Fruit fly (Drosophila melanogaster) whole organism: ENCODE data around the gene CG11095.

Source experiments
- CG8478 ChIP-seq: fragments of >200 bp; optimal IDR thresholded peaks from 2 replicates; lab custom pipeline; 2018; ENCODE audit warnings: inconsistent platforms
- Dll ChIP-seq: fragments of >200 bp; optimal IDR thresholded peaks from 2 replicates; lab custom pipeline; 2017
- EcR ChIP-seq, 2 experiments: fragments of >200 bp; optimal IDR thresholded peaks; 2 replicates each; lab custom pipeline; 2017; ENCODE audit warnings: missing biosample characterization in 2 of 2, missing genetic modification characterization in 2 of 2, missing genetic modification reagents in 2 of 2
- pan ChIP-seq: fragments of >200 bp; optimal IDR thresholded peaks from 2 replicates; lab custom pipeline; 2017
- psq ChIP-seq: fragments of >200 bp; optimal IDR thresholded peaks from 2 replicates; lab custom pipeline; 2017
- usp ChIP-seq: fragments of >200 bp; optimal IDR thresholded peaks from 2 replicates; lab custom pipeline; 2017; ENCODE audit warnings: missing biosample characterization, missing genetic modification characterization, mixed read lengths

Gene CG11095

DNA sequence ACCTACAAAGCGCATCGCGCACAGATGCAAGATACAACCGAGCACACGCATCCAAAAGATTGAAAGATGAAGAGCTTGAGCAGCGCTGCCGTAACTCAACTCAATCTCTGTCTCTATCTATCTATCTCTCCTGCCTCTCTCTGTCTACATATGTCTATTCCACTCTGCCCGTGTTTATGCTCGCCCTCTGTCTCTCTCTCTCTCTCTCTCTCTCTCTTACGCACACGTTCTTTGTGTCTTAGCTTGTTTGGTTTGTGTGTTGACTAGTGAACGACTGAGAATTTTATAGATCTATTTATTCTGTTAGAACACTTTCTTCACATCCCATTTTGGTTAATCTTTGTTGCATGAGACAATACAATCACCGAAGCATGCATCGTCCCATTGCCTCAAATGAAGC, 5.9 kb upstream of the CG11095 start:
- TF ChIP-seq CG8478 (lab: Kevin White, UChicago) (no peak), usp (GFP tag; lab: Kevin White, UChicago) (no peak), psq (lab: Kevin White, UChicago) (no peak), pan (lab: Kevin White, UChicago) (no peak), Dll (no peak), EcR (GFP tag; optimal IDR thresholded peaks at IDR 0.05; lab: Kevin White, UChicago) (no peak)

DNA sequence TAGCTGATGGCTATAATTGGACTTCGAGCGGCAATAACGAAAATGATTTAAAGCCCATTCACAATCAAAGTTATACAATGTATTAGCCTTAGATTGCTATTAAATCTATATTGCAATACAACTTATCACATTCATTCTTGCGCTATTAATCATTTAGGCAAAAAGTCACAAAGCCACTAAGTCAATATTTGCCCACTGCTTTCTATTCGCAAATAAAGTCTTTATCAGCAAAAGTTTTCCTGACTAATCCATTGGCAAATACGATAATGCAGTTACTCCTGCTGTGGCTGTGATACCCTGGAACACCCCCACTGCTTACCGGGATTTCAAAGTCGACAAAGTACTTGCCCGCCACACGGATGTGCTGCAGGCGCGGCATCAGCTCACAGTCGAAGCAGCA, 2.6 kb downstream of the CG11095 start:
- TF ChIP-seq EcR (GFP tag; optimal IDR thresholded peaks at IDR 0.05; lab: Kevin White, UChicago) (no peak), CG8478 (lab: Kevin White, UChicago) (no peak), usp (GFP tag; lab: Kevin White, UChicago) (no peak), Dll (no peak), pan (lab: Kevin White, UChicago) (no peak), psq (lab: Kevin White, UChicago) (no peak)

DNA sequence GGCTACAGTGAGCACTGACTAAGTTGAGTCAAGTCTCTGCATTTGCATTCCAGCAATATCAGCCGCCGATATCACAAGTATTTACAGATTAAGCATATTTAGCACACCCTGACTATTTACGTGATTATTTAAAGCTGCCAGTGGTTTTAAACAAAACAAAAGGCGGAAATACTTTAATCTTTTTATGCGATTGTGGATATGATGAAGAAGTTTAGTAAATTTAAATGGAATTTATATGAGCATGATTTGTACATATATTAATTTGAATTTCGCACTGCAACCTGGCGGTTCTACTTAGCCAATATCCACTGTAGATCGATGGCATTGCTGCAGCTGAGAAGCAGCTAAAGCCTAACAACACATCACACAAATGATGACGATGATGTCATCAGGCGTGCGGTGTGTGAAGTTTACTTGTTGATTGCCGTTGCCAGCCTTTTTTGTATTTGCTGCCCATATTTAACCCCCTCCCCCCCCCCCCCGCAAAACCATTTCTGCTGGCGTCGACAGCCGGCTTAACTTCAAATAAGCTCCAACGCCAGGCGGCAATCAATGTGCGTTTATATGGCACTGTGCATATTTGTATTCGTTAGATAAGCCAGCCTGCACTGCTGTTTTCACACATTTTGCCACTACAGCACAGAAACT, 4.2 kb downstream of the CG11095 start:
- no peak for TF ChIP-seq Dll
- no peak for TF ChIP-seq EcR (GFP tag; optimal IDR thresholded peaks at IDR 0.05; lab: Kevin White, UChicago)
- TF ChIP-seq usp (GFP tag; lab: Kevin White, UChicago), result no peak
- TF ChIP-seq pan (lab: Kevin White, UChicago), result no peak
- TF ChIP-seq psq (lab: Kevin White, UChicago), result no peak
- TF ChIP-seq CG8478 (lab: Kevin White, UChicago), result no peak

DNA sequence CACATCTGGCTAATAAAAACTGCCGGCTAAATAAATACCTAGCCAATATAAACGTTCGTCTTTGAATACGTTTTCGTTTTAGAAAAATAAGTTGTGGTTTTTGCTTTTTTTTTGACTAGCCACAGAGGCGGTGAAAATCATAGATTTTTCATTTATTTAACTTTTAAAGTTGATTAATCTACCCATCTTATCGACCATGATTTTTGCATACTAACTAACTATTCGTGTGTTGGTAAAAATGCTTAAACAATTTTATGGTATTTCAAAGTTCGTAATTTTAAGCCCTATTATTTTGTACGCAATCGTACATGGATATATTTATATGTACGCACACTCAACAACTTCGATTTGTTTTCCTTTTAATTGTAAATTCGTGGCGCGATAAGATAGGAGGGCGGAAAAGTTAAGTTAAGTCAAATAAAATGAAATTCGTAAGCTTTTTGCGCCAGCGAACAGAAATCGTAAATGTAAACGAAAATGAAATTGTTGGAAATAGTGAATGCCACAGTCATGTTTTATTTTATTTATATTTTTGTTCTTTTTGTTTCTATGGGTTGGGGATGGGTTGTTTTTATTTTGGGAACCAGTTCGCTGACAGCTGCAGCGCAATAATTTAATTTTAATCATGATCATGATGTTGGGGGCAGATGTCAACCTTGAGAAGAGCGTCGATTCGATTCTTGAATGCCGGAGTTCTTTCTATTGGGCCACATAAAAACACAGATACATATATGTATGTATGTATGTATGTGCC, 6.1 kb downstream of the CG11095 start:
- no peak for TF ChIP-seq psq (lab: Kevin White, UChicago)
- no peak for TF ChIP-seq Dll
- no peak for TF ChIP-seq CG8478 (lab: Kevin White, UChicago)
- no peak for TF ChIP-seq pan (lab: Kevin White, UChicago)
- no peak for TF ChIP-seq usp (GFP tag; lab: Kevin White, UChicago)

DNA sequence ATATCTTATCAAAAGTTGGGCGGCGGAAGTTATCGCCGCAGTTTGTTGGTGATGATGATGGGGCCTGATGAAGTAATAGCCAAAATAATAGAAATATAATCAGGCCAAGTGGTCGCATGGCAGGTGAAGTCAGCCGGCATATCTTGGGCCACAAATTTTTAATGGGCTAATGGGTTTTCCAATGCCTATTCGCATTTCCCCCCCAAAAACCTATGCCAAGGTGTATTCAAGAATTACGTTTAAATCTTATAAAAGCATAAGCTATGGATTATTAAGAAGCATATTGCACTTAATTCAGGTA, 6.6 kb downstream of the CG11095 start:
- TF ChIP-seq usp (GFP tag; lab: Kevin White, UChicago), result no peak
- TF ChIP-seq Dll, result no peak
- TF ChIP-seq CG8478 (lab: Kevin White, UChicago), result no peak
- no peak for TF ChIP-seq EcR (GFP tag; optimal IDR thresholded peaks at IDR 0.05; lab: Kevin White, UChicago)
- no peak for TF ChIP-seq pan (lab: Kevin White, UChicago)
- no peak for TF ChIP-seq psq (lab: Kevin White, UChicago)

DNA sequence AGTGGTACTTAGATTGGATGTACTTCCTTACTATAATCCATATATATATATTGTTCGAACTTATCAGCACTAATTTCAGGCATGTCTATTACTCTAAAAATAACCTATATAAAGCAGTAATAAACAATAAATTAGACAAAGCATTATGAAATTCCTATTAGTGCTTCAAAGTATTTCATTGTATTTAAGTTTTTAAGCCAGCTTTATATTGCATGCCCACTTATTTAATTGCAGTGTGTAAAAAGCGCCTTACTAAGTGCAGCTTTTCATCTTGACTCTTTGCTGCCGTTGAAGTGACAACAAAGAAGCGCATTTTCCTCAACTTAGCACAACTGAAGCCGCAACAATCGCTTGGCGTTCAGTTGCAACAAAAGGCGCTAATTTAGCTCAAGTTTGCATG, 7.4 kb downstream of the CG11095 start:
- TF ChIP-seq psq (lab: Kevin White, UChicago) (no peak), Dll (no peak), pan (lab: Kevin White, UChicago) (no peak), usp (GFP tag; lab: Kevin White, UChicago) (no peak), CG8478 (lab: Kevin White, UChicago) (no peak), EcR (GFP tag; optimal IDR thresholded peaks at IDR 0.05; lab: Kevin White, UChicago) (no peak)

DNA sequence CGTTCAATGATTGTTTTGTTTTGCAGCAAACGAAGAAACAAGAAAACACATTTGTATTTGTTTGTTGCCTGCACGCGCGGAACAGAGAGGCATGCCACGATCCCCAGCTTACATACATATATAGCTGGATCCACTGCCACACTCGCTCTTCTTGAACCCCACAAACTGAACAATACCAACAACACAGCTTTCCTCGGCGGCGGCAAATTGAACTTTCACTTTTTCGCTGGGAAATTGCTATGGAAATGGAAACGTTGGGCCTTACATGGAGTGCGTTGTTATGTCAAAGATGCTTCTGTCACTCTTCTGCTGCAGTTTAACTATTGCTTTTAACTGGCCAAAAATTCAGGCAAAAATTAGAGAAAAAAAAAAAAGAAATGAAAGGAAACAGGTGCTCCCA, 8.2 kb downstream of the CG11095 start:
- TF ChIP-seq usp (GFP tag; lab: Kevin White, UChicago) (no peak), psq (lab: Kevin White, UChicago) (no peak), CG8478 (lab: Kevin White, UChicago) (no peak), pan (lab: Kevin White, UChicago) (no peak), EcR (GFP tag; optimal IDR thresholded peaks at IDR 0.05; lab: Kevin White, UChicago) (no peak), Dll (no peak)

DNA sequence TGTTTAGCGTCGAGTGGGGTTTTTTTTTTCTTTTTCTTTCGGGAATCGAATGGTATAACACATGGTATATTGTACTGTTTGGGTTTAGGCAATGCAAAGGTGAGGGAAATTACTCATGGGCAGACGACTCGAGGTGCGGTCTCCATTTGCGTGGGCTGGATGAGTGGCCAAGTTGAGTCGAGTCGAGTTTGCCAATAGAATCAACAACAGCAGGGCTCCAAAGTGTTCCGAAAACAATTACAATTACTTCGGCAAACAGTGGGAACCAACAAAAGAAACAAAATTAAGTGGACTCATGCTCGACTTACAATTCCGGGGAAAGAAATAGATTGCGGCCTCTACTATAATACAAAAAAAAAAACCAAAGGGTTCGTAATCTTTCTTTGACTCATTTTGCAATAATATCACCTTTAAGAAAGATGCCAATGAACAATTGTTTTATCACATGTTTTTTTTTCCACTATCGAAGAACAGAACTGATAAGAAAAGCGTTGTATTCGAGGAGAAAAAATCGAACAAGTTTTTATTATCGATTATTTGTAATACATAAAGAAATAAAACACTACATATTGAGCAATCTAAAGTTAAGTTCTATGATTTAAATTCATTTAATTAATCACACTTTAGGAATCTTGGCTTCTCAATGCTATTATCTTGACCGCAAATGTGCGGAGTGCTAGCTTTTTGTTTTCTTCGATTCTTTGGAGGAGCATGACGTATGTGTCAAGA, 9.0 kb downstream of the CG11095 start:
- TF ChIP-seq EcR (GFP tag; optimal IDR thresholded peaks at IDR 0.05; lab: Kevin White, UChicago) (no peak), CG8478 (lab: Kevin White, UChicago) (no peak), Dll (no peak), pan (lab: Kevin White, UChicago) (no peak), usp (GFP tag; lab: Kevin White, UChicago) (no peak), psq (lab: Kevin White, UChicago) (no peak)

DNA sequence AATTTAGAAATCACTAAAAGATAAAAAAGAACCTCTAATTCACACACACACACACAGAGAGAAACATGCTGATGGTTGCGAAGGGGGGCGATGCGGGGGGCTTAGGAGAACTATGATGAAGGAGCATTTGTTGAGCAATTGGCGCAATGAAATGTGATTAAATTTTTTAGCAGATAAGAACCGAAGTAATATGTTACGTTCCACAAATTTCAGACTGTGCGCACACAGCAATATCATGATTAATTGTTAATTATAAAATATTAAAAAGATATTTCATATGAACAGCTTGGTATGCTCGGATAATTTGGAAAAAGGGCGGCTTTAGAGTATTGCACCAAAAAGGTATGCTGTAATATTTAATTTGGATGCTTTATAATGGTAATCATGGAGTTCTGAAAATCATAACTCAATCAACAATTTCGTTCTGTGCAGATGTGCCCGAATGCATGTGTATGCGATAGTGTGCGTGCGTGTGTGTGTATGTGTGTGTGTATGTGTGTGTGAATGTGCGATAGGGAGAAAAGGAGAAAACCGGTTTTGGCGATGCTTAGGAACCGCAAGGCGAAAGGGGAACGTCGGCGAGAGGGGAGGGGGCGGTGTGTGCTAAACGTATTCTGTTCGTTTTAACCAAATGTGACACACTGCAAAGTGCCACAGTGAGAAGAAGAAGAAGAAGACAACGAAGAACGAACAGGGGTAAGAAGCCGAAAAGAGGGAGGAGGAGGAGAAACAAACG, 9.7 kb downstream of the CG11095 start:
- no peak for TF ChIP-seq usp (GFP tag; lab: Kevin White, UChicago)
- TF ChIP-seq EcR (GFP tag; optimal IDR thresholded peaks at IDR 0.05; lab: Kevin White, UChicago), result no peak
- TF ChIP-seq Dll, result no peak
- TF ChIP-seq pan (lab: Kevin White, UChicago), result no peak
- no peak for TF ChIP-seq psq (lab: Kevin White, UChicago)
- no peak for TF ChIP-seq CG8478 (lab: Kevin White, UChicago)

DNA sequence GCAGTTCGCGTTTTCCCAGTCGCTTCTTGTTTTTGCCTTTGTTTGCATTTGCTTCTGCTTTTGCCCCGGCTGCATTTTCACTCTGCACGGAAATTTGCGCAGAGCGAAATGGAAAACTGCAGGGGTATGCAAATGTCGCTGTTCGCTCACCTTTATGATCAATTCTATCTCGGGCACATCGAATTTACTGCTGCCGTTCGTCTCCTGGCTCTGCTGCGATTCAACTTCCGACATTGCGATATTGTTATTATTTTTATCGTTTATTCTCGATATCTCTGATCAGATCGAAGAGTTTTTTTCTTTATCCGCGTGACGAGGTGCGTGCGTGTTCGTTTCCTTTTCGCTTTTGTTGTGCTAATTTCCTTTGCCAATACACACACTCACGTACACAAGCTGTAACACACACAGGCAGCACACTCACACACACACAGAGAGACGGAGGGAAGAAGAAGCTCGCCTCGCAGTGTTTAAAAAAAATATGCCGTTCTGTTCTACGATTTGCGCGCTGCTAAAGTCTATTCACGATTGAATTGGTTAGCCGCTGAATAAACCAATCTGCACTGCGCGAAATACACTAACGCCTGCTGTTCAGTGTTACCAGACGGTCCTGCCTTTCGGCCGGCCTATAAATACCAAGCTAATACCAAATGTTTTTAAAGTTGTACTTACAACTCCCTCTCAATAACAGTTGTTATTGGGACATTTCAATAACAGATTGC, 10.4 kb downstream of the CG11095 start, which contains the start of gene Clic:
TSS of gene Clic (minus strand) at position 533 of the 719 bp plus-strand sequence.
- TF ChIP-seq pan (lab: Kevin White, UChicago) (no peak), usp (GFP tag; lab: Kevin White, UChicago) (no peak), psq (lab: Kevin White, UChicago) (no peak), Dll (no peak), EcR (GFP tag; optimal IDR thresholded peaks at IDR 0.05; lab: Kevin White, UChicago) (no peak), CG8478 (lab: Kevin White, UChicago) (no peak)
